Worm (Caenorhabditis elegans) whole organism, late embryonic: ENCODE measurements around the gene rpl-23.
A peak's percentile ranks its signal among the peaks of the same experiment; 100 is the strongest.

Experiments
- F13H6.1 ChIP-seq: sonication (generic microtip); optimal IDR thresholded peaks from 2 replicates; lab custom pipeline; 2016; ENCODE audit warnings: missing genetic modification characterization, missing compliant biosample characterization
- K09A11.1 ChIP-seq: sonication (generic microtip); optimal IDR thresholded peaks from 2 replicates; lab custom pipeline; 2017; ENCODE audit warnings: antibody characterized with exemption, mild to moderate bottlenecking, missing genetic modification characterization, missing compliant biosample characterization; ENCODE audit not compliant: insufficient read depth
- T23F11.4 ChIP-seq: fragments of 200-800 bp; sonication (Bioruptor generic); optimal IDR thresholded peaks from 2 replicates; lab custom pipeline; 2018; ENCODE audit warnings: mild to moderate bottlenecking, missing genetic modification characterization, missing compliant biosample characterization
- Y22D7AL.16 ChIP-seq: sonication (generic microtip); optimal IDR thresholded peaks from 2 replicates; lab custom pipeline; 2016; ENCODE audit warnings: missing genetic modification characterization, missing compliant biosample characterization
- ama-1 ChIP-seq: fragments of 150-350 bp; optimal IDR thresholded peaks from 2 replicates; lab custom pipeline; 2014
- ceh-14 ChIP-seq: sonication (generic microtip); optimal IDR thresholded peaks from 2 replicates; lab custom pipeline; 2016; ENCODE audit warnings: missing genotype, missing genetic modification characterization, missing compliant biosample characterization
- ceh-18 ChIP-seq: sonication (generic microtip); optimal IDR thresholded peaks from 2 replicates; lab custom pipeline; 2016; ENCODE audit warnings: missing genetic modification characterization, missing compliant biosample characterization
- ceh-22 ChIP-seq: sonication (generic microtip); optimal IDR thresholded peaks from 2 replicates; lab custom pipeline; 2017; ENCODE audit warnings: missing biosample characterization, missing genetic modification characterization
- ceh-24 ChIP-seq: sonication (generic microtip); optimal IDR thresholded peaks from 2 replicates; lab custom pipeline; 2016; ENCODE audit warnings: mild to moderate bottlenecking, missing genetic modification characterization, missing compliant biosample characterization
- ceh-31 ChIP-seq: sonication (generic microtip); optimal IDR thresholded peaks from 2 replicates; lab custom pipeline; 2016; ENCODE audit warnings: missing genetic modification characterization, missing compliant biosample characterization
- ceh-34 ChIP-seq: sonication (generic microtip); optimal IDR thresholded peaks from 2 replicates; lab custom pipeline; 2016; ENCODE audit warnings: mild to moderate bottlenecking, missing genetic modification characterization, missing compliant biosample characterization
- ceh-48 ChIP-seq: sonication (generic microtip); optimal IDR thresholded peaks from 2 replicates; lab custom pipeline; 2016; ENCODE audit warnings: missing genetic modification characterization, inconsistent platforms, missing compliant biosample characterization
- ceh-6 ChIP-seq: fragments of 200-800 bp; sonication (Bioruptor generic); optimal IDR thresholded peaks from 2 replicates; lab custom pipeline; 2018; ENCODE audit warnings: mild to moderate bottlenecking, missing genetic modification characterization, missing compliant biosample characterization
- dmd-4 ChIP-seq: sonication (generic microtip); optimal IDR thresholded peaks from 2 replicates; lab custom pipeline; 2016; ENCODE audit warnings: borderline replicate concordance, missing genetic modification characterization, missing compliant biosample characterization
- dve-1 ChIP-seq: sonication (generic microtip); optimal IDR thresholded peaks from 2 replicates; lab custom pipeline; 2017; ENCODE audit warnings: antibody characterized with exemption, mild to moderate bottlenecking, missing genetic modification characterization, missing compliant biosample characterization
- elt-2 ChIP-seq: sonication (generic microtip); optimal IDR thresholded peaks from 2 replicates; lab custom pipeline; 2016; ENCODE audit warnings: missing genetic modification reagents, missing genetic modification characterization, missing compliant biosample characterization
- ets-4 ChIP-seq: sonication (generic microtip); optimal IDR thresholded peaks from 2 replicates; lab custom pipeline; 2016; ENCODE audit warnings: missing genetic modification characterization, missing compliant biosample characterization
- fax-1 ChIP-seq: sonication (generic microtip); optimal IDR thresholded peaks from 2 replicates; lab custom pipeline; 2016; ENCODE audit warnings: missing genotype, missing genetic modification characterization, missing compliant biosample characterization
- fkh-6 ChIP-seq: sonication (generic microtip); optimal IDR thresholded peaks from 2 replicates; lab custom pipeline; 2016; ENCODE audit warnings: missing genetic modification characterization, missing compliant biosample characterization
- hlh-13 ChIP-seq: fragments of 200-800 bp; sonication (Bioruptor generic); optimal IDR thresholded peaks from 2 replicates; lab custom pipeline; 2018; ENCODE audit warnings: mild to moderate bottlenecking, missing genetic modification characterization, missing compliant biosample characterization
- hlh-30 ChIP-seq: sonication (generic microtip); optimal IDR thresholded peaks from 2 replicates; lab custom pipeline; 2017; ENCODE audit warnings: antibody characterized with exemption, missing genetic modification characterization, missing compliant biosample characterization; ENCODE audit not compliant: insufficient read depth
- hlh-6 ChIP-seq: sonication (generic microtip); optimal IDR thresholded peaks from 2 replicates; lab custom pipeline; 2016; ENCODE audit warnings: missing genotype, missing genetic modification characterization, missing compliant biosample characterization
- mec-3 ChIP-seq: sonication (generic microtip); optimal IDR thresholded peaks from 2 replicates; lab custom pipeline; 2016; ENCODE audit warnings: borderline replicate concordance, missing genetic modification characterization, missing compliant biosample characterization
- nfya-1 ChIP-seq: sonication (generic microtip); optimal IDR thresholded peaks from 2 replicates; lab custom pipeline; 2017; ENCODE audit warnings: missing genetic modification characterization, mild to moderate bottlenecking, missing compliant biosample characterization, antibody characterized with exemption, moderate library complexity
- nhr-11 ChIP-seq: fragments of 150-350 bp; optimal IDR thresholded peaks from 2 replicates; lab custom pipeline; 2014; ENCODE audit warnings: missing biosample characterization, missing genetic modification characterization
- odd-2 ChIP-seq: sonication (generic microtip); optimal IDR thresholded peaks from 2 replicates; lab custom pipeline; 2017; ENCODE audit warnings: antibody characterized with exemption, mild to moderate bottlenecking, missing genetic modification characterization, missing compliant biosample characterization
- pha-4 ChIP-seq: fragments of 150-350 bp; optimal IDR thresholded peaks from 2 replicates; lab custom pipeline; 2018; ENCODE audit warnings: missing biosample characterization, missing genetic modification reagents, missing genetic modification characterization
- pqm-1 ChIP-seq: sonication (generic microtip); optimal IDR thresholded peaks from 2 replicates; lab custom pipeline; 2016; ENCODE audit warnings: missing genetic modification characterization, missing compliant biosample characterization
- pros-1 ChIP-seq: fragments of 150-350 bp; optimal IDR thresholded peaks from 2 replicates; lab custom pipeline; 2014; ENCODE audit warnings: missing biosample characterization, missing genetic modification reagents, missing genetic modification characterization
- ref-2 ChIP-seq: sonication (generic microtip); optimal IDR thresholded peaks from 2 replicates; lab custom pipeline; 2016; ENCODE audit warnings: missing genetic modification characterization, missing compliant biosample characterization
- rnt-1 ChIP-seq: sonication (generic microtip); optimal IDR thresholded peaks from 2 replicates; lab custom pipeline; 2016; ENCODE audit warnings: missing genetic modification characterization, missing compliant biosample characterization
- sdc-2 ChIP-seq: sonication (generic microtip); optimal IDR thresholded peaks from 2 replicates; lab custom pipeline; 2016; ENCODE audit warnings: missing genotype, missing genetic modification characterization, missing compliant biosample characterization
- syd-9 ChIP-seq: sonication (generic microtip); optimal IDR thresholded peaks from 2 replicates; lab custom pipeline; 2016; ENCODE audit warnings: mild to moderate bottlenecking, missing genetic modification characterization, moderate library complexity, missing compliant biosample characterization
- tbx-2 ChIP-seq: sonication (generic microtip); optimal IDR thresholded peaks from 2 replicates; lab custom pipeline; 2016; ENCODE audit warnings: missing genetic modification characterization, missing compliant biosample characterization
- tbx-7 ChIP-seq: sonication (generic microtip); optimal IDR thresholded peaks from 2 replicates; lab custom pipeline; 2016; ENCODE audit warnings: missing genotype, missing genetic modification characterization, missing compliant biosample characterization
- unc-42 ChIP-seq: sonication (generic microtip); optimal IDR thresholded peaks from 2 replicates; lab custom pipeline; 2016; ENCODE audit warnings: missing genotype, missing genetic modification characterization, missing compliant biosample characterization
- unc-55 ChIP-seq: sonication (generic microtip); optimal IDR thresholded peaks from 2 replicates; lab custom pipeline; 2017; ENCODE audit warnings: missing biosample characterization, missing genetic modification reagents, missing genetic modification characterization

Gene rpl-23

ce11 chrIII:5706077-5706627 lies at the start of gene rpl-23:
TSS of gene rpl-23 (minus strand) at chrIII:5706127.
- TF ChIP-seq pha-4 (tag; lab: Kevin White, UChicago) = no peak
- peak; percentile 87 for TF ChIP-seq nfya-1 (tag; lab: Kevin White, UChicago)
- peak; percentile 46 for TF ChIP-seq ceh-34
- peak; percentile 69 for TF ChIP-seq dve-1 (tag; lab: Kevin White, UChicago)
- peak; percentile 47 for TF ChIP-seq K09A11.1 (tag; lab: Kevin White, UChicago)
- no peak for TF ChIP-seq F13H6.1 (tag; lab: Kevin White, UChicago)
- TF ChIP-seq unc-55 = peak; percentile 71
- TF ChIP-seq ets-4 (tag; lab: Kevin White, UChicago) = peak; percentile 40
- no peak for TF ChIP-seq fax-1 (tag; lab: Kevin White, UChicago)
- peak; percentile 24 for TF ChIP-seq elt-2
- TF ChIP-seq ceh-24 (tag; lab: Kevin White, UChicago) = no peak
- peak; percentile 11 for TF ChIP-seq pros-1 (tag; lab: Kevin White, UChicago)
- TF ChIP-seq ceh-48 = peak; percentile 98
- no peak for TF ChIP-seq Y22D7AL.16
- peak; percentile 56 for TF ChIP-seq hlh-30 (tag; lab: Kevin White, UChicago)
- TF ChIP-seq rnt-1 (tag; lab: Kevin White, UChicago) = peak; percentile 5
- peak; percentile 85 for TF ChIP-seq ceh-31
- no peak for TF ChIP-seq pqm-1 (tag; lab: Kevin White, UChicago)
- TF ChIP-seq tbx-2 = peak; percentile 29
- peak; percentile 60 for TF ChIP-seq ceh-18
- TF ChIP-seq fkh-6 (tag; lab: Kevin White, UChicago) = no peak
- TF ChIP-seq unc-42 (tag; lab: Kevin White, UChicago) = peak; percentile 78

ce11 chrIII:5755204-5755603 lies 49.3 kb upstream of the rpl-23 start, which contains the start of gene ida-1:
TSS of gene ida-1 (plus strand) at chrIII:5755539.
- TF ChIP-seq nhr-11 (tag; lab: Kevin White, UChicago) = no peak
- no peak for TF ChIP-seq tbx-7 (tag; lab: Kevin White, UChicago)
- TF ChIP-seq ceh-6 (GFP tag; lab: Kevin White, UChicago) = no peak
- no peak for TF ChIP-seq odd-2 (tag; lab: Kevin White, UChicago)
- peak; percentile 3 for TF ChIP-seq hlh-13 (GFP tag; lab: Kevin White, UChicago)
- TF ChIP-seq nfya-1 (tag; lab: Kevin White, UChicago) = peak; percentile 36
- peak; percentile 36 for TF ChIP-seq unc-55
- no peak for TF ChIP-seq ref-2 (tag; lab: Kevin White, UChicago)

- TF ChIP-seq T23F11.4 (GFP tag; lab: Kevin White, UChicago) (no peak), tbx-2 (no peak), dmd-4 (no peak), fkh-6 (tag; lab: Kevin White, UChicago) (no peak), pha-4 (tag; lab: Kevin White, UChicago) (no peak), ama-1 (lab: Kevin White, UChicago) (no peak), elt-2 (no peak), syd-9 (tag; lab: Kevin White, UChicago) (no peak), hlh-13 (GFP tag; lab: Kevin White, UChicago) (no peak), odd-2 (tag; lab: Kevin White, UChicago) (no peak), ceh-22 (tag; lab: Kevin White, UChicago) (no peak), pros-1 (tag; lab: Kevin White, UChicago) (no peak), unc-55 (no peak), hlh-6 (tag; lab: Kevin White, UChicago) (no peak), mec-3 (tag; lab: Kevin White, UChicago) (no peak)
Observed at ce11 chrIII:5750503-5750902, 44.6 kb upstream of the rpl-23 start.

- TF ChIP-seq sdc-2 (tag; lab: Kevin White, UChicago) (no peak), ceh-14 (tag; lab: Kevin White, UChicago) (no peak), T23F11.4 (GFP tag; lab: Kevin White, UChicago) (no peak)
- TF ChIP-seq, all 69 proteins: peak for 0
Observed at ce11 chrIII:5748360-5748759, 42.4 kb upstream of the rpl-23 start.
